Fruit fly (Drosophila melanogaster): ENCODE measurements around the gene OXA1L.

The OXA1L gene

dm6 chr3L:10931430-10931829 lies 45.2 kb upstream of the OXA1L start (continued):
- TF ChIP-seq CG14014 (GFP tag; IDR thresholded peaks at IDR 0.05), result no peak
- TF ChIP-seq CG1603 (tag; optimal IDR thresholded peaks at IDR 0.05), result no peak
- no peak for TF ChIP-seq CG18764 (GFP tag; optimal IDR thresholded peaks at IDR 0.05)
- no peak for TF ChIP-seq CG17328 (GFP tag; IDR thresholded peaks at IDR 0.05)
- TF ChIP-seq CG32772 (GFP tag; IDR thresholded peaks at IDR 0.05), result no peak
- no peak for TF ChIP-seq inv (GFP tag; IDR thresholded peaks at IDR 0.05; ENCODE audit: partially characterized antibody)
- no peak for TF ChIP-seq dan (GFP tag; IDR thresholded peaks at IDR 0.05)
- no peak for TF ChIP-seq CG7357 (GFP tag; IDR thresholded peaks at IDR 0.05)
- TF ChIP-seq hbn (GFP tag; IDR thresholded peaks at IDR 0.05; ENCODE audit: partially characterized antibody), result no peak
- TF ChIP-seq Dp (GFP tag; optimal IDR thresholded peaks at IDR 0.05), result no peak
- no peak for TF ChIP-seq CG10654 (GFP tag; optimal IDR thresholded peaks at IDR 0.05)
- no peak for TF ChIP-seq NfI (GFP tag; optimal IDR thresholded peaks at IDR 0.05)
- TF ChIP-seq Ets97D (GFP tag; optimal IDR thresholded peaks at IDR 0.05), result no peak
- TF ChIP-seq ERR (GFP tag; optimal IDR thresholded peaks at IDR 0.05), result no peak
- no peak for TF ChIP-seq CG8290 (GFP tag; optimal IDR thresholded peaks at IDR 0.05)
- no peak for TF ChIP-seq CG8290 (tag; optimal IDR thresholded peaks at IDR 0.05)
- TF ChIP-seq CG30403 (GFP tag; optimal IDR thresholded peaks at IDR 0.05), result peak; percentile 31
- TF ChIP-seq CG12942 (GFP tag; optimal IDR thresholded peaks at IDR 0.05), result peak; percentile 4
- TF ChIP-seq CG1233 (GFP tag; optimal IDR thresholded peaks at IDR 0.05), result no peak
- TF ChIP-seq CG2202 (tag; optimal IDR thresholded peaks at IDR 0.05), result no peak
- TF ChIP-seq Fer2 (tag; optimal IDR thresholded peaks at IDR 0.05), result no peak
- TF ChIP-seq lbe (GFP tag; optimal IDR thresholded peaks at IDR 0.05), result no peak
- TF ChIP-seq CG7987 (GFP tag; optimal IDR thresholded peaks at IDR 0.05), result no peak
- TF ChIP-seq Nf-YA (GFP tag; IDR thresholded peaks at IDR 0.05), result no peak
- 0 out of 2 replicates have a peak, but pooled peaks have one; percentile 32 for TF ChIP-seq sisA (GFP tag; IDR thresholded peaks at IDR 0.05)
- TF ChIP-seq ham (GFP tag; IDR thresholded peaks at IDR 0.05), result no peak
- no peak for TF ChIP-seq Dip2 (GFP tag; IDR thresholded peaks at IDR 0.05)
- TF ChIP-seq CG4360 (GFP tag; IDR thresholded peaks at IDR 0.05), result no peak
- no peak for TF ChIP-seq h (optimal IDR thresholded peaks at IDR 0.05)
- no peak for TF ChIP-seq z (GFP tag; IDR thresholded peaks at IDR 0.05)
- TF ChIP-seq Hmr (GFP tag; optimal IDR thresholded peaks at IDR 0.05), result no peak
- TF ChIP-seq Dbx (GFP tag; IDR thresholded peaks at IDR 0.05), result no peak
- no peak for TF ChIP-seq zen (tag; optimal IDR thresholded peaks at IDR 0.05)
- TF ChIP-seq org-1 (GFP tag; optimal IDR thresholded peaks at IDR 0.05), result no peak
- TF ChIP-seq CG7839 (tag; optimal IDR thresholded peaks at IDR 0.05), result peak; percentile 59
- TF ChIP-seq Atf-2 (GFP tag; optimal IDR thresholded peaks at IDR 0.05), result no peak
- no peak for TF ChIP-seq Kr (GFP tag; optimal IDR thresholded peaks at IDR 0.05)
- no peak for TF ChIP-seq vfl (GFP tag; optimal IDR thresholded peaks at IDR 0.05)
- no peak for TF ChIP-seq NFAT (GFP tag; IDR thresholded peaks at IDR 0.05)
- TF ChIP-seq NC2β (GFP tag; optimal IDR thresholded peaks at IDR 0.05), result no peak
- no peak for TF ChIP-seq CG16863 (GFP tag; optimal IDR thresholded peaks at IDR 0.05)
- TF ChIP-seq Poxn (GFP tag; IDR thresholded peaks at IDR 0.05), result no peak
- TF ChIP-seq Fer1 (GFP tag; optimal IDR thresholded peaks at IDR 0.05), result no peak
- peak; percentile 47 for TF ChIP-seq sens (GFP tag)
- TF ChIP-seq ci (GFP tag; IDR thresholded peaks at IDR 0.05), result no peak
- no peak for TF ChIP-seq pan (optimal IDR thresholded peaks at IDR 0.05)
- peak in 1 of 2 experiments; percentile 25 for TF ChIP-seq pan (GFP tag; optimal IDR thresholded peaks at IDR 0.05 in 1 of 2, IDR thresholded peaks at IDR 0.05 in 1 of 2)
- no peak for TF ChIP-seq Eip74EF (GFP tag; optimal IDR thresholded peaks at IDR 0.05)
- TF ChIP-seq CG2712 (tag; optimal IDR thresholded peaks at IDR 0.05), result peak; percentile 81
- no peak for TF ChIP-seq CG34224 (GFP tag; IDR thresholded peaks at IDR 0.05; ENCODE audit: partially characterized antibody)
- no peak for TF ChIP-seq CG4707 (GFP tag; optimal IDR thresholded peaks at IDR 0.05)
- TF ChIP-seq CG32532 (GFP tag; IDR thresholded peaks at IDR 0.05), result no peak
- TF ChIP-seq dpn (GFP tag; optimal IDR thresholded peaks at IDR 0.05), result peak in 1 of 2 experiments; percentile 9
